Fruit fly (Drosophila melanogaster) whole organism, embryonic: ENCODE data around the gene CG3008.

Experiments
- CG10209 ChIP-seq: fragments of 200-800 bp; sonication (Bioruptor generic); optimal IDR thresholded peaks from 3 replicates; lab custom pipeline; 2017; ENCODE audit warnings: missing biosample characterization, mild to moderate bottlenecking, missing genetic modification characterization, missing genetic modification reagents
- CG10654 ChIP-seq: fragments of 200-800 bp; sonication (Bioruptor generic); optimal IDR thresholded peaks from 2 replicates; lab custom pipeline; 2016; ENCODE audit warnings: missing biosample characterization, missing genetic modification characterization
- CG11723 ChIP-seq: fragments of 200-800 bp; sonication (Bioruptor generic); optimal IDR thresholded peaks from 2 replicates; lab custom pipeline; 2017; ENCODE audit warnings: missing biosample characterization, mild to moderate bottlenecking, missing genetic modification characterization
- CG12236 ChIP-seq: fragments of 200-800 bp; sonication (Bioruptor generic); optimal IDR thresholded peaks from 2 replicates; lab custom pipeline; 2016; ENCODE audit warnings: missing biosample characterization, missing genetic modification characterization
- CG12744 ChIP-seq: fragments of 200-800 bp; sonication (Bioruptor generic); optimal IDR thresholded peaks from 2 replicates; lab custom pipeline; 2016; ENCODE audit warnings: missing biosample characterization, missing genetic modification characterization
- CG13424 ChIP-seq: fragments of 200-800 bp; sonication (Bioruptor generic); optimal IDR thresholded peaks from 2 replicates; lab custom pipeline; 2019; ENCODE audit warnings: missing biosample characterization, mild to moderate bottlenecking, missing genetic modification characterization, moderate library complexity
- CG15479 ChIP-seq: fragments of 200-800 bp; sonication (Bioruptor generic); optimal IDR thresholded peaks from 3 replicates; lab custom pipeline; 2019; ENCODE audit warnings: missing biosample characterization, mild to moderate bottlenecking, missing genetic modification characterization, moderate library complexity
- CG15696 ChIP-seq: fragments of 200-800 bp; sonication (Bioruptor generic); optimal IDR thresholded peaks from 2 replicates; lab custom pipeline; 2019; ENCODE audit warnings: missing biosample characterization, mild to moderate bottlenecking, missing genetic modification characterization, moderate library complexity
- CG1602 ChIP-seq: fragments of 200-800 bp; sonication (Bioruptor generic); optimal IDR thresholded peaks from 3 replicates; lab custom pipeline; 2016; ENCODE audit warnings: missing biosample characterization, missing genetic modification characterization
- CG17328 ChIP-seq: fragments of 200-800 bp; sonication (Bioruptor generic); IDR thresholded peaks from 2 replicates; pipeline ENCODE4 v1.3.6; 2022; ENCODE audit warnings: missing biosample characterization, missing genetic modification characterization
- CG18599 ChIP-seq: fragments of 200-800 bp; sonication (Bioruptor generic); optimal IDR thresholded peaks from 3 replicates; lab custom pipeline; 2017; ENCODE audit warnings: missing biosample characterization, missing genetic modification characterization, mild to moderate bottlenecking, moderate library complexity, missing genetic modification reagents
- CG30431 ChIP-seq: fragments of 200-800 bp; sonication (Bioruptor generic); optimal IDR thresholded peaks from 2 replicates; lab custom pipeline; 2017; ENCODE audit warnings: missing biosample characterization, missing genetic modification characterization
- CG3281 ChIP-seq: fragments of 200-800 bp; sonication (Bioruptor generic); optimal IDR thresholded peaks from 3 replicates; lab custom pipeline; 2017; ENCODE audit warnings: missing biosample characterization, mild to moderate bottlenecking, missing genetic modification characterization
- CG4360 ChIP-seq: fragments of 200-800 bp; sonication (Bioruptor generic); IDR thresholded peaks from 2 replicates; pipeline ENCODE4 v1.3.6; 2022; ENCODE audit warnings: missing biosample characterization, missing genetic modification characterization
- CG43689 ChIP-seq: fragments of 200-800 bp; sonication (Bioruptor generic); IDR thresholded peaks from 2 replicates; pipeline ENCODE4 v1.3.6; 2022; ENCODE audit warnings: missing biosample characterization, missing genetic modification characterization
- CG4617 ChIP-seq: fragments of 200-800 bp; sonication (Bioruptor generic); optimal IDR thresholded peaks from 3 replicates; lab custom pipeline; 2016; ENCODE audit warnings: missing biosample characterization, missing genetic modification characterization, borderline replicate concordance
- CG4820 ChIP-seq: fragments of 200-800 bp; sonication (Bioruptor generic); optimal IDR thresholded peaks from 3 replicates; lab custom pipeline; 2016; ENCODE audit warnings: missing biosample characterization, missing genetic modification characterization
- CG6272 ChIP-seq: fragments of 200-800 bp; sonication (Bioruptor generic); IDR thresholded peaks from 2 replicates; pipeline ENCODE4 v1.3.6; 2022; ENCODE audit warnings: missing biosample characterization, missing genetic modification characterization
- CG7745 ChIP-seq: fragments of 200-800 bp; sonication (Bioruptor generic); optimal IDR thresholded peaks from 2 replicates; lab custom pipeline; 2018; ENCODE audit warnings: missing biosample characterization, mild to moderate bottlenecking, missing genetic modification characterization, moderate library complexity
- CG7786 ChIP-seq: fragments of 200-800 bp; sonication (Bioruptor generic); optimal IDR thresholded peaks from 2 replicates; lab custom pipeline; 2016; ENCODE audit warnings: missing biosample characterization, missing genetic modification characterization
- CG8924 ChIP-seq: fragments of 200-800 bp; optimal IDR thresholded peaks from 3 replicates; lab custom pipeline; 2019; ENCODE audit warnings: missing biosample characterization, mild to moderate bottlenecking, missing genetic modification characterization, moderate library complexity
- Dip2 ChIP-seq: fragments of 200-800 bp; sonication (Bioruptor generic); IDR thresholded peaks from 2 replicates; pipeline ENCODE4 v1.3.6; 2022; ENCODE audit warnings: missing biosample characterization, missing genetic modification characterization
- Ets97D ChIP-seq: fragments of 200-800 bp; sonication (Bioruptor generic); optimal IDR thresholded peaks from 3 replicates; lab custom pipeline; 2016; ENCODE audit warnings: missing biosample characterization, missing genetic modification characterization
- Gsc ChIP-seq: fragments of 200-800 bp; sonication (Bioruptor generic); IDR thresholded peaks from 2 replicates; pipeline ENCODE4 v1.3.6; 2022; ENCODE audit warnings: missing biosample characterization, missing genetic modification characterization
- H2.0 ChIP-seq: fragments of 200-800 bp; sonication (Bioruptor generic); IDR thresholded peaks from 2 replicates; pipeline ENCODE4 v1.3.6; 2022; ENCODE audit warnings: missing biosample characterization, missing genetic modification characterization
- HHEX ChIP-seq: fragments of 200-800 bp; sonication (Bioruptor generic); optimal IDR thresholded peaks from 3 replicates; lab custom pipeline; 2017; ENCODE audit warnings: missing biosample characterization, mild to moderate bottlenecking, missing genetic modification characterization, missing genetic modification reagents
- NC2β ChIP-seq: fragments of 200-800 bp; sonication (Bioruptor generic); optimal IDR thresholded peaks from 2 replicates; lab custom pipeline; 2016; ENCODE audit warnings: missing biosample characterization, missing genetic modification characterization
- Neu2 ChIP-seq: fragments of 200-800 bp; sonication (Bioruptor generic); optimal IDR thresholded peaks from 3 replicates; lab custom pipeline; 2016; ENCODE audit warnings: missing biosample characterization, missing genetic modification characterization, borderline replicate concordance
- Nf-YA ChIP-seq: fragments of 200-800 bp; sonication (Bioruptor generic); IDR thresholded peaks from 2 replicates; pipeline ENCODE4 v1.3.6; 2022; ENCODE audit warnings: missing biosample characterization, missing genetic modification characterization
- btn ChIP-seq: fragments of 200-800 bp; sonication (Bioruptor generic); optimal IDR thresholded peaks from 2 replicates; lab custom pipeline; 2016; ENCODE audit warnings: missing biosample characterization, missing genetic modification characterization
- cad ChIP-seq: fragments of >200 bp; optimal IDR thresholded peaks from 2 replicates; lab custom pipeline; 2017; ENCODE audit warnings: missing biosample characterization, missing genetic modification characterization
- chinmo ChIP-seq: fragments of 200-800 bp; sonication (Bioruptor generic); IDR thresholded peaks from 4 replicates; pipeline ENCODE4 v1.3.6; 2022; ENCODE audit warnings: missing biosample characterization, missing genetic modification characterization; ENCODE audit not compliant: partially characterized antibody
- ci ChIP-seq: fragments of 200-800 bp; sonication (Bioruptor generic); IDR thresholded peaks from 3 replicates; pipeline ENCODE4 v1.3.6; 2022; ENCODE audit warnings: missing biosample characterization, missing genetic modification characterization
- eve ChIP-seq, 2 experiments: fragments of >200 bp; optimal IDR thresholded peaks; 2 replicates each; lab custom pipeline; 2017; ENCODE audit warnings: missing biosample characterization in 2 of 2, missing genetic modification characterization in 2 of 2
- fd102C ChIP-seq: fragments of 200-800 bp; sonication (Bioruptor generic); optimal IDR thresholded peaks from 2 replicates; lab custom pipeline; 2018; ENCODE audit warnings: missing biosample characterization, mild to moderate bottlenecking, missing genetic modification characterization, moderate library complexity
- grn ChIP-seq: fragments of 200-800 bp; sonication (Bioruptor generic); optimal IDR thresholded peaks from 3 replicates; lab custom pipeline; 2017; ENCODE audit warnings: missing biosample characterization, missing genetic modification characterization
- hkb ChIP-seq, 2 experiments: fragments of 200-800 bp in 1 of 2; fragments of >200 bp in 1 of 2; sonication (Bioruptor generic) in 1 of 2; IDR thresholded peaks in 1 of 2; optimal IDR thresholded peaks in 1 of 2; 2 replicates each; pipeline versions ENCODE4 v1.3.6 to Lab custom; 2017 to 2022; ENCODE audit warnings: missing biosample characterization in 1 of 2, missing genetic modification characterization in 1 of 2
- jing ChIP-seq: fragments of 200-800 bp; sonication (Bioruptor generic); optimal IDR thresholded peaks from 2 replicates; lab custom pipeline; 2018; ENCODE audit warnings: missing biosample characterization, mild to moderate bottlenecking, missing genetic modification characterization
- lmd ChIP-seq: fragments of 200-800 bp; sonication (Bioruptor generic); IDR thresholded peaks from 2 replicates; pipeline ENCODE4 v1.3.6; 2022; ENCODE audit warnings: missing biosample characterization, missing genetic modification characterization
- nom ChIP-seq: fragments of 200-800 bp; sonication (Bioruptor generic); optimal IDR thresholded peaks from 2 replicates; lab custom pipeline; 2017; ENCODE audit warnings: missing biosample characterization, missing genetic modification characterization, mild to moderate bottlenecking, moderate library complexity, missing genetic modification reagents
- oc ChIP-seq: fragments of 200-800 bp; sonication (Bioruptor generic); optimal IDR thresholded peaks from 2 replicates; lab custom pipeline; 2018; ENCODE audit warnings: missing biosample characterization, mild to moderate bottlenecking, missing genetic modification characterization, moderate library complexity
- peb ChIP-seq: fragments of 200-800 bp; sonication (Bioruptor generic); IDR thresholded peaks from 2 replicates; pipeline ENCODE4 v1.3.6; 2022; ENCODE audit warnings: missing biosample characterization, missing genetic modification characterization
- run ChIP-seq: fragments of 200-800 bp; sonication (Bioruptor generic); optimal IDR thresholded peaks from 3 replicates; lab custom pipeline; 2018; ENCODE audit warnings: missing biosample characterization, mild to moderate bottlenecking, missing genetic modification characterization
- salm ChIP-seq: fragments of 200-800 bp; sonication (Bioruptor generic); optimal IDR thresholded peaks from 2 replicates; lab custom pipeline; 2018; ENCODE audit warnings: missing biosample characterization, mild to moderate bottlenecking, missing genetic modification characterization
- sisA ChIP-seq: fragments of 200-800 bp; sonication (Bioruptor generic); IDR thresholded peaks from 2 replicates; pipeline ENCODE4 v1.3.6; 2022; ENCODE audit warnings: missing biosample characterization, missing genetic modification characterization
- slbo ChIP-seq: fragments of 200-800 bp; sonication (Bioruptor generic); IDR thresholded peaks from 2 replicates; pipeline ENCODE4 v1.3.6; 2022; ENCODE audit warnings: missing biosample characterization, missing genetic modification characterization
- slou ChIP-seq: fragments of 200-800 bp; sonication (Bioruptor generic); optimal IDR thresholded peaks from 3 replicates; lab custom pipeline; 2016; ENCODE audit warnings: missing biosample characterization, missing genetic modification characterization
- tap ChIP-seq: fragments of 200-800 bp; optimal IDR thresholded peaks from 3 replicates; lab custom pipeline; 2019; ENCODE audit warnings: missing biosample characterization, mild to moderate bottlenecking, missing genetic modification characterization, moderate library complexity
- ttk ChIP-seq: fragments of 200-800 bp; sonication (Bioruptor generic); IDR thresholded peaks from 2 replicates; pipeline ENCODE4 v2.1.2; 2022; ENCODE audit warnings: missing biosample characterization, missing genetic modification characterization
- wek ChIP-seq: fragments of 200-800 bp; sonication (Bioruptor generic); optimal IDR thresholded peaks from 3 replicates; lab custom pipeline; 2018; ENCODE audit warnings: missing biosample characterization, mild to moderate bottlenecking, missing genetic modification characterization, moderate library complexity

The CG3008 gene

DNA sequence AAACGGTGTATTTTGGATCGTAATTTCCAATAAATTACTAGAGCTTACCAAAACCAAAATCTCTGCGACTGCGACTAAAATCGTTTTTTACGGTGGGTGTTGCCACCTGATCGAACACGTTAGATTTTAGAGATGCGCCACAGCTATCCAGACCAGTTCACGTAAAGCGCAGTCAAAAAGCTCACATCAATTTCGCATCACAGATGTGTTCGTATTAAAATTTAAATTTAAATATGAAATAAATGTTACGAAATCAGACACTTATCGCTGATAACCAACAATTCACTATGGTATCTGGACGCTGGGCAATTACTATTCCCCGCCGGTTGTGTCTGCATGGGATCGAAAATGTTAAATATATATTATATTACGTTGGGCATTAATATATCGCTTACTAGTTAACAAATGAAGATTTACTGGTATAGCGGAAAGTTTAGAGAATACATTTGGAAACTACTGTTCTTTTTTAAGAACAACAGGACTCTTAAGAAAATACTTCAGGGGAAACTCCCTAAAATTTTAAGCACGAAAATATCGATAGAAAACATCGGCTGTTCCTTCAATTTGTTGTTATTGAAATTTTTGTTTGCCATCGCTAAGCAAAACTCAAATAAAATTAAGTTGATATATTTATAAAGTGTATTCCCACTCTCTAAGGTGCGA lies 35.8 kb upstream of the CG3008 start, which contains the start of the genes mxt and CG11927:
Gene mxt (minus strand): TSS at position 105 of the 663 bp plus-strand sequence.
Gene CG11927 (plus strand): TSS at position 576 of the 663 bp plus-strand sequence.
- TF ChIP-seq CG4820 (GFP tag; lab: Kevin White, UChicago) (peak; percentile 21), Neu2 (GFP tag; lab: Kevin White, UChicago) (no peak), CG30431 (GFP tag; lab: Kevin White, UChicago) (peak; percentile 20), CG4617 (GFP tag; lab: Kevin White, UChicago) (peak; percentile 43), grn (GFP tag; lab: Kevin White, UChicago) (no peak), H2.0 (GFP tag; lab: Robert Waterston, UW) (peak; percentile 44; the same call in 1 of the 2 replicates), eve (GFP tag; optimal IDR thresholded peaks at IDR 0.05; lab: Kevin White, UChicago) (no peak), slou (GFP tag; lab: Kevin White, UChicago) (no peak), Ets97D (GFP tag; lab: Kevin White, UChicago) (peak; percentile 41), CG8924 (tag; lab: Kevin White, UChicago) (peak; percentile 56), sisA (GFP tag; lab: Robert Waterston, UW) (peak; percentile 51), CG12744 (GFP tag; lab: Kevin White, UChicago) (no peak), chinmo (GFP tag; lab: Robert Waterston, UW) (0 out of 4 replicates have a peak, but pooled peaks have one; percentile 63), peb (GFP tag; lab: Robert Waterston, UW) (no peak), Nf-YA (GFP tag; lab: Robert Waterston, UW) (no peak), lmd (GFP tag; lab: Robert Waterston, UW) (no peak), tap (tag; lab: Kevin White, UChicago) (no peak), CG12236 (GFP tag; lab: Kevin White, UChicago) (no peak), fd102C (GFP tag; lab: Kevin White, UChicago) (no peak), btn (GFP tag; lab: Kevin White, UChicago) (no peak), CG10654 (peak; percentile 38), CG15479 (GFP tag; lab: Kevin White, UChicago) (no peak), CG6272 (GFP tag; lab: Robert Waterston, UW) (peak; percentile 55; the same call in 1 of the 2 replicates), CG15696 (tag; lab: Kevin White, UChicago) (peak; percentile 23), CG10209 (GFP tag; lab: Kevin White, UChicago) (no peak), CG18599 (GFP tag; lab: Kevin White, UChicago) (no peak), salm (no peak), nom (GFP tag; lab: Kevin White, UChicago) (no peak), Gsc (0 out of 2 replicates have a peak, but pooled peaks have one; percentile 18), HHEX (GFP tag; lab: Kevin White, UChicago) (no peak), slbo (GFP tag; lab: Robert Waterston, UW) (peak; percentile 86), CG7745 (no peak), CG7786 (peak; percentile 25), NC2β (GFP tag; lab: Kevin White, UChicago) (no peak), CG1602 (GFP tag; lab: Kevin White, UChicago) (peak; percentile 43), cad (no peak), CG13424 (peak; percentile 48), ci (GFP tag; lab: Robert Waterston, UW) (peak; percentile 72), hkb (optimal IDR thresholded peaks at IDR 0.05; lab: Kevin White, UChicago) (no peak), hkb (GFP tag; IDR thresholded peaks at IDR 0.05; lab: Robert Waterston, UW) (no peak), CG11723 (no peak), Dip2 (GFP tag; lab: Robert Waterston, UW) (no peak), wek (GFP tag; lab: Kevin White, UChicago) (no peak), ttk (no peak), CG3281 (no peak), CG17328 (GFP tag; lab: Robert Waterston, UW) (0 out of 2 replicates have a peak, but pooled peaks have one; percentile 20), CG43689 (GFP tag; lab: Robert Waterston, UW) (no peak), jing (GFP tag; lab: Kevin White, UChicago) (no peak), CG4360 (no peak), oc (tag; lab: Kevin White, UChicago) (no peak), run (no peak)
